Fruit fly (Drosophila melanogaster): Measurements from ENCODE around the gene chico.

The chico gene

DNA sequence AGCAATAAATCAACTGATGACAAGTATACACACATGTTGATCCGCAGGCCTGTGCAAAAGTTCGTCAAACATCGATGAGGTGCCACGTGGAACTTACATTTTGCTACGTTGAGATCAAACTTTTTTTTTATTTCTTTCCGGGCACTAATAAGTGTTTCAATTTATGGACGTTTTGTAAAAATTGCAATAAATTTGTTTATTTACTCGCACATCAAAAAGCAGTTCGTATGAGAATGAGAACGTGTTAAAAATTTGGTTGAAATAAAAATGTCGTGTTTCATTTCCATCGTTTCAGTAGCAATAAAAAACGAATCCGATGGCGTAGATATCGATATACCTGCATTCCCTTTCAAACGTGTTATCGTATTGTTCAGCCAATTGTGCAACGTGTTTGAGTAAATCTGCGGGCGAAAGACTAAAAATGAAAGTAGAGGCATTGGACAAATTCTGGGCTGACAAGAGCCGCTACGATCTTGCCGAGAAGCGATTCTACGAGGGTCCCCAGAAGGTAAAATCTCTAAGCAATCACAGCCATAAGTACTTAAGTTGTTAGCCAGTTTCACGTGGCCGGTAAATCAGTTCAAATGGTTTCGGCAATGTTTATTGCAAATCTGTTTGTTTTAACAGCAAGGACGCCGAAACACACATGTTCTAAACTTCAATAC, 14.6 kb downstream of the chico start, which contains the start of gene eEF1delta (continued):
- TF ChIP-seq slbo (GFP tag; IDR thresholded peaks at IDR 0.05) (peak; percentile 21; the same call in 1 of the 2 replicates), CG1603 (tag; optimal IDR thresholded peaks at IDR 0.05) (peak; percentile 99), Pdp1 (GFP tag; optimal IDR thresholded peaks at IDR 0.05) (peak in 1 of 2 experiments; percentile 95), Opbp (GFP tag; IDR thresholded peaks at IDR 0.05; ENCODE audit: partially characterized antibody) (no peak), Rfx (GFP tag; IDR thresholded peaks at IDR 0.05) (no peak), CG17802 (tag; optimal IDR thresholded peaks at IDR 0.05) (peak; percentile 98), CG1792 (GFP tag; optimal IDR thresholded peaks at IDR 0.05) (no peak), CG34224 (GFP tag; IDR thresholded peaks at IDR 0.05; ENCODE audit: partially characterized antibody) (peak; percentile 55; the same call in 1 of the 3 replicates), sd (tag; optimal IDR thresholded peaks at IDR 0.05) (peak; percentile 27), Dref (GFP tag; IDR thresholded peaks at IDR 0.05) (peak; percentile 71; the same call in 1 of the 2 replicates), CG7357 (GFP tag; IDR thresholded peaks at IDR 0.05) (peak; percentile 84), CG15479 (GFP tag; optimal IDR thresholded peaks at IDR 0.05) (peak; percentile 45), CG34422 (GFP tag; IDR thresholded peaks at IDR 0.05) (peak; percentile 37; the same call in 1 of the 3 replicates), MBD-R2 (GFP tag; IDR thresholded peaks at IDR 0.05) (peak; percentile 53; the same call in 1 of the 2 replicates), Sin3A (optimal IDR thresholded peaks at IDR 0.05) (peak; percentile 18), eyg (GFP tag; optimal IDR thresholded peaks at IDR 0.05) (no peak), Dll (GFP tag; IDR thresholded peaks at IDR 0.05; ENCODE audit: partially characterized antibody) (0 out of 4 replicates have a peak, but pooled peaks have one; percentile 21), CG4617 (GFP tag; optimal IDR thresholded peaks at IDR 0.05; ENCODE audit: borderline replicate concordance) (peak; percentile 54), pzg (GFP tag; optimal IDR thresholded peaks at IDR 0.05) (peak; percentile 48)

DNA sequence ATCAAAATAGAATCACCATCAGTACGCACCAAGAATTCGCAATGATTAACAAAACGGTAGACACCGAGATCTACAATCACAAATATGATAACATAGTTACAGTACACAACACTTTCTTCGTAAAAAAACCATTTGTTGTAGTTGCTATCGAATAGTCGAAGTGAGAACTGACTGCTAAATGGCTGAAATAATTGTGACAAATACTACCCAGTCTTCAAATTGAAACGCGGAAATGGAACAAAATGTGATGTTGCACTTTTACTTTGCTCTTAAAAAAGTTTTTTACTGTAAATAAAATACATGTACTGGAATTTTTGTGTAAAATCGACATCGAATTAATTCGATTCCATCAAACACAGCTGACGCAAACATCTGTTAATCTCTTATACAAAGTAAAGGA, 15.4 kb downstream of the chico start, which contains the start of gene ova:
ova (minus strand) TSS at position 183 of the 400 bp plus-strand sequence.
- TF ChIP-seq Blimp-1 (GFP tag; optimal IDR thresholded peaks at IDR 0.05) (no peak), CG2875 (GFP tag; optimal IDR thresholded peaks at IDR 0.05) (no peak), CG8388 (GFP tag; optimal IDR thresholded peaks at IDR 0.05) (no peak), CG16863 (GFP tag; optimal IDR thresholded peaks at IDR 0.05) (no peak), ci (GFP tag; IDR thresholded peaks at IDR 0.05) (no peak), CG12071 (GFP tag; optimal IDR thresholded peaks at IDR 0.05) (no peak), CG6791 (GFP tag; IDR thresholded peaks at IDR 0.05; ENCODE audit: partially characterized antibody) (no peak), ken (GFP tag; IDR thresholded peaks at IDR 0.05) (no peak), Lhr (GFP tag; optimal IDR thresholded peaks at IDR 0.05) (no peak), ems (GFP tag; optimal IDR thresholded peaks at IDR 0.05) (no peak), CG31365 (tag; optimal IDR thresholded peaks at IDR 0.05) (no peak), al (GFP tag; IDR thresholded peaks at IDR 0.05) (no peak), CG18619 (GFP tag; optimal IDR thresholded peaks at IDR 0.05) (no peak), CG12236 (GFP tag; optimal IDR thresholded peaks at IDR 0.05) (no peak), ab (GFP tag; optimal IDR thresholded peaks at IDR 0.05) (no peak), CG30020 (tag; optimal IDR thresholded peaks at IDR 0.05) (peak; percentile 96), disco-r (GFP tag; optimal IDR thresholded peaks at IDR 0.05) (no peak), Adf1 (GFP tag; IDR thresholded peaks at IDR 0.05) (no peak), MESR4 (GFP tag; optimal IDR thresholded peaks at IDR 0.05) (peak; percentile 67), CG1024 (GFP tag; IDR thresholded peaks at IDR 0.05) (peak; percentile 85), Ravus (GFP tag; IDR thresholded peaks at IDR 0.05) (no peak), Opbp (GFP tag; IDR thresholded peaks at IDR 0.05; ENCODE audit: partially characterized antibody) (no peak), CG34422 (GFP tag; IDR thresholded peaks at IDR 0.05) (no peak), grn (GFP tag; optimal IDR thresholded peaks at IDR 0.05) (peak; percentile 5), sr (GFP tag; IDR thresholded peaks at IDR 0.05) (no peak), tna (GFP tag; IDR thresholded peaks at IDR 0.05; ENCODE audit: partially characterized antibody) (no peak), pzg (GFP tag; optimal IDR thresholded peaks at IDR 0.05) (peak; percentile 26), Pdp1 (GFP tag; optimal IDR thresholded peaks at IDR 0.05) (no peak), Antp (GFP tag; optimal IDR thresholded peaks at IDR 0.05) (no peak), Mad (GFP tag; optimal IDR thresholded peaks at IDR 0.05) (no peak), CG15696 (tag; optimal IDR thresholded peaks at IDR 0.05) (no peak), CG10274 (GFP tag; optimal IDR thresholded peaks at IDR 0.05) (no peak), dimm (GFP tag; IDR thresholded peaks at IDR 0.05) (no peak)
